Worm (Caenorhabditis elegans): ENCODE measurements around the gene unc-42.

- no peak for TF ChIP-seq nhr-76 (tag; optimal IDR thresholded peaks at IDR 0.05)
- TF ChIP-seq lin-39 (tag; optimal IDR thresholded peaks at IDR 0.05), result no peak
- TF ChIP-seq R02D3.7 (tag; optimal IDR thresholded peaks at IDR 0.05), result no peak
- TF ChIP-seq skn-1 (tag; optimal IDR thresholded peaks at IDR 0.05), result no peak
- TF ChIP-seq ama-1 (optimal IDR thresholded peaks at IDR 0.05), result no peak
- no peak for TF ChIP-seq nhr-11 (tag; optimal IDR thresholded peaks at IDR 0.05)
- TF ChIP-seq fos-1 (tag; optimal IDR thresholded peaks at IDR 0.05), result no peak
- no peak for TF ChIP-seq elt-1 (tag; optimal IDR thresholded peaks at IDR 0.05)
- TF ChIP-seq mdl-1 (tag; optimal IDR thresholded peaks at IDR 0.05), result no peak
- TF ChIP-seq ZK546.5 (tag; optimal IDR thresholded peaks at IDR 0.05), result no peak
- TF ChIP-seq ztf-11 (tag; optimal IDR thresholded peaks at IDR 0.05), result no peak
- no peak for TF ChIP-seq jun-1 (tag; optimal IDR thresholded peaks at IDR 0.05)
- TF ChIP-seq zag-1 (tag; optimal IDR thresholded peaks at IDR 0.05), result no peak
Observed at ce11 chrV:9791332-9791731, 22.1 kb upstream of the unc-42 start, which contains the start of gene lipl-2.

Measured in whole organism, L3 larva.